Fruit fly (Drosophila melanogaster) whole organism, prepupa: ENCODE measurements around the gene RpS25.

Experiments
- Blimp-1 ChIP-seq: fragments of 200-800 bp; sonication (Bioruptor generic); optimal IDR thresholded peaks from 3 replicates; lab custom pipeline; 2017; ENCODE audit warnings: missing biosample characterization, missing genetic modification characterization, mild to moderate bottlenecking, moderate library complexity, missing genetic modification reagents
- CG10631 ChIP-seq: fragments of 200-800 bp; sonication (Bioruptor generic); optimal IDR thresholded peaks from 2 replicates; lab custom pipeline; 2016; ENCODE audit warnings: missing biosample characterization, missing genetic modification characterization
- CG11294 ChIP-seq: fragments of 200-800 bp; sonication (Bioruptor generic); IDR thresholded peaks from 2 replicates; pipeline ENCODE4 v1.3.6; 2022; ENCODE audit warnings: missing biosample characterization, missing genetic modification characterization
- CG11762 ChIP-seq: fragments of 200-800 bp; sonication (Bioruptor generic); optimal IDR thresholded peaks from 3 replicates; lab custom pipeline; 2016; ENCODE audit warnings: missing biosample characterization, missing genetic modification characterization; ENCODE audit not compliant: insufficient read depth
- CG1621 ChIP-seq: fragments of 200-800 bp; sonication (Bioruptor generic); optimal IDR thresholded peaks from 3 replicates; lab custom pipeline; 2018; ENCODE audit warnings: missing biosample characterization, mild to moderate bottlenecking, missing genetic modification characterization
- CG16779 ChIP-seq: fragments of 200-800 bp; sonication (Bioruptor generic); optimal IDR thresholded peaks from 3 replicates; lab custom pipeline; 2017; ENCODE audit warnings: missing biosample characterization, mild to moderate bottlenecking, missing genetic modification characterization
- CG3032 ChIP-seq: fragments of 200-800 bp; optimal IDR thresholded peaks from 2 replicates; lab custom pipeline; 2019; ENCODE audit warnings: missing biosample characterization, mild to moderate bottlenecking, missing genetic modification characterization, moderate library complexity
- CG31627 ChIP-seq: fragments of 200-800 bp; sonication (Bioruptor generic); optimal IDR thresholded peaks from 3 replicates; lab custom pipeline; 2016; ENCODE audit warnings: missing biosample characterization, missing genetic modification characterization
- CG32006 ChIP-seq: fragments of 200-800 bp; sonication (Bioruptor generic); optimal IDR thresholded peaks from 3 replicates; lab custom pipeline; 2017; ENCODE audit warnings: missing biosample characterization, mild to moderate bottlenecking, missing genetic modification characterization
- CG34406 ChIP-seq: fragments of 200-800 bp; sonication (Bioruptor generic); optimal IDR thresholded peaks from 3 replicates; lab custom pipeline; 2016; ENCODE audit warnings: missing biosample characterization, missing genetic modification characterization
- CG3919 ChIP-seq: fragments of 200-800 bp; sonication (Bioruptor generic); optimal IDR thresholded peaks from 3 replicates; lab custom pipeline; 2016; ENCODE audit warnings: missing biosample characterization, missing genetic modification characterization
- CG4318 ChIP-seq: fragments of 200-800 bp; sonication (Bioruptor generic); optimal IDR thresholded peaks from 3 replicates; lab custom pipeline; 2017; ENCODE audit warnings: missing biosample characterization, mild to moderate bottlenecking, missing genetic modification characterization
- CG6163 ChIP-seq: fragments of 200-800 bp; sonication (Bioruptor generic); IDR thresholded peaks from 3 replicates; pipeline ENCODE4 v1.3.6; 2022; ENCODE audit warnings: missing biosample characterization, missing genetic modification characterization
- CG6276 ChIP-seq: fragments of 200-800 bp; sonication (Bioruptor generic); optimal IDR thresholded peaks from 2 replicates; lab custom pipeline; 2017; ENCODE audit warnings: missing biosample characterization, mild to moderate bottlenecking, missing genetic modification characterization
- CG6808 ChIP-seq: fragments of 200-800 bp; sonication (Bioruptor generic); optimal IDR thresholded peaks from 3 replicates; lab custom pipeline; 2017; ENCODE audit warnings: missing biosample characterization, missing genetic modification characterization, mild to moderate bottlenecking, moderate library complexity, missing genetic modification reagents
- CG6854 ChIP-seq: fragments of 200-800 bp; sonication (Bioruptor generic); optimal IDR thresholded peaks from 2 replicates; lab custom pipeline; 2017; ENCODE audit warnings: missing biosample characterization, mild to moderate bottlenecking, missing genetic modification characterization
- CG7368 ChIP-seq: fragments of 200-800 bp; sonication (Bioruptor generic); optimal IDR thresholded peaks from 3 replicates; lab custom pipeline; 2016; ENCODE audit warnings: missing biosample characterization, missing genetic modification characterization
- CG8119 ChIP-seq: fragments of 200-800 bp; sonication (Bioruptor generic); IDR thresholded peaks from 3 replicates; pipeline ENCODE4 v1.3.6; 2022; ENCODE audit warnings: missing biosample characterization, missing genetic modification characterization
- CG8319 ChIP-seq: fragments of 200-800 bp; sonication (Bioruptor generic); optimal IDR thresholded peaks from 3 replicates; lab custom pipeline; 2016; ENCODE audit warnings: missing biosample characterization, missing genetic modification characterization
- CG8632 ChIP-seq: fragments of 200-800 bp; sonication (Bioruptor generic); optimal IDR thresholded peaks from 3 replicates; lab custom pipeline; 2016; ENCODE audit warnings: missing biosample characterization, missing genetic modification characterization
- CG9139 ChIP-seq: fragments of 200-800 bp; sonication (Bioruptor generic); optimal IDR thresholded peaks from 3 replicates; lab custom pipeline; 2017; ENCODE audit warnings: missing biosample characterization, mild to moderate bottlenecking, missing genetic modification characterization
- Eip75B ChIP-seq: fragments of 200-800 bp; sonication (Bioruptor generic); optimal IDR thresholded peaks from 3 replicates; lab custom pipeline; 2016; ENCODE audit warnings: missing biosample characterization, missing genetic modification characterization
- Eip78C ChIP-seq: fragments of 200-800 bp; sonication (Bioruptor generic); peaks from one replicate; lab custom pipeline; 2016; ENCODE audit warnings: missing biosample characterization, missing genetic modification characterization
- Eip93F ChIP-seq: fragments of 200-800 bp; sonication (Bioruptor generic); optimal IDR thresholded peaks from 2 replicates; lab custom pipeline; 2016; ENCODE audit warnings: missing biosample characterization, mild to moderate bottlenecking, missing genetic modification characterization
- Ets21C ChIP-seq: fragments of 200-800 bp; sonication (Bioruptor generic); optimal IDR thresholded peaks from 3 replicates; lab custom pipeline; 2016; ENCODE audit warnings: missing biosample characterization, missing genetic modification characterization
- Ets96B ChIP-seq: fragments of 200-800 bp; optimal IDR thresholded peaks from 2 replicates; lab custom pipeline; 2019; ENCODE audit warnings: missing biosample characterization, mild to moderate bottlenecking, missing genetic modification characterization, moderate library complexity
- Gug ChIP-seq: fragments of 200-800 bp; sonication (Bioruptor generic); IDR thresholded peaks from 2 replicates; pipeline ENCODE4 v1.3.6; 2022; ENCODE audit warnings: missing biosample characterization, missing genetic modification characterization
- Hr39 ChIP-seq: fragments of 200-800 bp; sonication (Bioruptor generic); optimal IDR thresholded peaks from 2 replicates; lab custom pipeline; 2016; ENCODE audit warnings: missing biosample characterization, missing genetic modification characterization
- Hr4 ChIP-seq: fragments of 200-800 bp; sonication (Bioruptor generic); optimal IDR thresholded peaks from 3 replicates; lab custom pipeline; 2016; ENCODE audit warnings: missing biosample characterization, missing genetic modification characterization
- Lpt ChIP-seq: fragments of 200-800 bp; sonication (Bioruptor generic); optimal IDR thresholded peaks from 3 replicates; lab custom pipeline; 2016; ENCODE audit warnings: missing biosample characterization, missing genetic modification characterization
- Met ChIP-seq: fragments of 200-800 bp; sonication (Bioruptor generic); optimal IDR thresholded peaks from 3 replicates; lab custom pipeline; 2016; ENCODE audit warnings: missing biosample characterization, missing genetic modification characterization
- OdsH ChIP-seq: fragments of 200-800 bp; sonication (Bioruptor generic); optimal IDR thresholded peaks from 3 replicates; lab custom pipeline; 2016; ENCODE audit warnings: missing biosample characterization, missing genetic modification characterization
- Smox ChIP-seq: fragments of 200-800 bp; sonication (Bioruptor generic); optimal IDR thresholded peaks from 3 replicates; lab custom pipeline; 2016; ENCODE audit warnings: missing biosample characterization, missing genetic modification characterization
- Sox102F ChIP-seq: fragments of 200-800 bp; sonication (Bioruptor generic); optimal IDR thresholded peaks from 2 replicates; lab custom pipeline; 2016; ENCODE audit warnings: missing biosample characterization, mild to moderate bottlenecking, missing genetic modification characterization
- Sox15 ChIP-seq: fragments of 200-800 bp; sonication (Bioruptor generic); optimal IDR thresholded peaks from 3 replicates; lab custom pipeline; 2016; ENCODE audit warnings: missing biosample characterization, missing genetic modification characterization
- achi ChIP-seq: fragments of 200-800 bp; sonication (Bioruptor generic); optimal IDR thresholded peaks from 3 replicates; lab custom pipeline; 2016; ENCODE audit warnings: missing biosample characterization, missing genetic modification characterization
- acj6 ChIP-seq: fragments of 200-800 bp; sonication (Bioruptor generic); optimal IDR thresholded peaks from 3 replicates; lab custom pipeline; 2016; ENCODE audit warnings: missing biosample characterization, missing genetic modification characterization
- cyc ChIP-seq: fragments of 200-800 bp; sonication (Bioruptor generic); optimal IDR thresholded peaks from 3 replicates; lab custom pipeline; 2016; ENCODE audit warnings: missing biosample characterization, missing genetic modification characterization
- dac ChIP-seq: fragments of 200-800 bp; sonication (Bioruptor generic); optimal IDR thresholded peaks from 2 replicates; lab custom pipeline; 2017; ENCODE audit warnings: missing biosample characterization, mild to moderate bottlenecking, missing genetic modification characterization
- dsx ChIP-seq: fragments of 200-800 bp; optimal IDR thresholded peaks from 3 replicates; lab custom pipeline; 2019; ENCODE audit warnings: missing biosample characterization, mild to moderate bottlenecking, missing genetic modification characterization, moderate library complexity; ENCODE audit not compliant: poor library complexity, severe bottlenecking
- eg ChIP-seq: fragments of 200-800 bp; sonication (Bioruptor generic); IDR thresholded peaks from 3 replicates; pipeline ENCODE4 v1.3.6; 2022; ENCODE audit warnings: missing biosample characterization, missing genetic modification characterization
- esn ChIP-seq: fragments of 200-800 bp; sonication (Bioruptor generic); optimal IDR thresholded peaks from 2 replicates; lab custom pipeline; 2016; ENCODE audit warnings: missing biosample characterization, mild to moderate bottlenecking, missing genetic modification characterization, moderate library complexity
- fd59A ChIP-seq: fragments of 200-800 bp; sonication (Bioruptor generic); optimal IDR thresholded peaks from 2 replicates; lab custom pipeline; 2017; ENCODE audit warnings: missing biosample characterization, mild to moderate bottlenecking, missing genetic modification characterization, missing genetic modification reagents
- fd85E ChIP-seq: fragments of 200-800 bp; sonication (Bioruptor generic); optimal IDR thresholded peaks from 3 replicates; lab custom pipeline; 2016; ENCODE audit warnings: missing biosample characterization, missing genetic modification characterization
- net ChIP-seq: fragments of 200-800 bp; sonication (Bioruptor generic); optimal IDR thresholded peaks from 3 replicates; lab custom pipeline; 2016; ENCODE audit warnings: missing biosample characterization, missing genetic modification characterization
- pdm3 ChIP-seq: fragments of 200-800 bp; sonication (Bioruptor generic); optimal IDR thresholded peaks from 3 replicates; lab custom pipeline; 2016; ENCODE audit warnings: missing biosample characterization, missing genetic modification characterization
- salr ChIP-seq, 2 experiments: fragments of 200-800 bp; sonication (Bioruptor generic); optimal IDR thresholded peaks; 3 replicates each; lab custom pipeline; 2016 to 2018; ENCODE audit warnings: missing biosample characterization in 2 of 2, missing genetic modification characterization in 2 of 2, mild to moderate bottlenecking in 1 of 2
- ss ChIP-seq, 2 experiments: fragments of 200-800 bp; sonication (Bioruptor generic); optimal IDR thresholded peaks; 2 replicates in 1 of 2; 3 replicates in 1 of 2; lab custom pipeline; 2017 to 2018; ENCODE audit warnings: mild to moderate bottlenecking in 2 of 2, missing biosample characterization in 2 of 2, missing genetic modification characterization in 2 of 2, moderate library complexity in 1 of 2
- svp ChIP-seq: fragments of 200-800 bp; sonication (Bioruptor generic); peaks from one replicate; lab custom pipeline; 2016; ENCODE audit warnings: missing biosample characterization, missing genetic modification characterization
- topi ChIP-seq: fragments of 200-800 bp; sonication (Bioruptor generic); optimal IDR thresholded peaks from 3 replicates; lab custom pipeline; 2016; ENCODE audit warnings: missing biosample characterization, missing genetic modification characterization

RpS25 gene

DNA sequence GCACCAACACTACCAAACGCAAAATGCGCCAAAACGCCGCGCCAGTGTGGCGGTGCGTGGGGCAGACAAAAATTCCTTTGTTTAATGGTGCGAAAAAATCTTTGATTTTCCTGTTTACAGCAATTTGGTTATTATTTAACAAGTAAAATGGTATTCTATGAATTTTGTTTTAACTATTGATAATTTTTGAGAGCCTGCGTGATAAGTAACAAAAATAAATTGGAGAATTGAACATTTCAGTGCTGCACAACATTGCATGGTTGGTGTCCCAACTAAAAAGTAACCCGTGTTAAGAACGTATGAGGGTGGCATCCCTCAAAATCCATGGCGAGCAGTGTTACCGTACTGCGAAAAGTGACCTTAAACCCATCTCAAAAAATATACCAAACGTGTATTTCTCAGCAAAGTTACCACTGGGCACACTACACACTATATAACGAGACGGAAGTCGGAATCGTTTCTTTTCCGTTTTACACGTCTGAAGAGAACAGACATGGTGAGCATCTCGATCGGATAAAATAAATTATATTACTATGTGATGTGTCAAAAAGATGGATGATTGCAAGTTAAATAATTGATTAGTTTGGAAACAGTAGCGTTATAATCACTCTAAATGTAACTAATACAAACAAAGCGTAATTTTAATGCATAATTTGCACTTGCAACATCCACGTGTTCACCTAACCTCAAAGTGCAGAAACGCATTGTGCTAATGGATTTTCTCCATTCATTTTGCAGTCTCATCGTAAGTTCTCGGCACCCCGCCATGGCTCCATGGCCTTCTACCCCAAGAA is 5.5 kb upstream of the RpS25 start, which contains the start of the genes CG6693 and RpL3:
Gene CG6693, minus strand, starts transcription at position 203 of the 794 bp plus-strand sequence.
Gene RpL3, plus strand, starts transcription at position 458 of the 794 bp plus-strand sequence.
- TF ChIP-seq esn (GFP tag; lab: Kevin White, UChicago) (peak; percentile 81), pdm3 (GFP tag; lab: Kevin White, UChicago) (peak; percentile 64), Sox102F (GFP tag; lab: Kevin White, UChicago) (peak; percentile 87), Ets96B (tag; lab: Kevin White, UChicago) (peak; percentile 59), CG6854 (GFP tag; lab: Kevin White, UChicago) (peak; percentile 93), salr (GFP tag; optimal IDR thresholded peaks at IDR 0.05; lab: Kevin White, UChicago) (peak in 1 of 2 experiments; percentile 50), ss (GFP tag; optimal IDR thresholded peaks at IDR 0.05; lab: Kevin White, UChicago) (peak; percentile 82 to 83), CG8119 (GFP tag; lab: Robert Waterston, UW) (peak; percentile 52; the same call in 2 of the 3 replicates), Met (peak; percentile 73), topi (GFP tag; lab: Kevin White, UChicago) (peak; percentile 78), Eip93F (no peak), Lpt (peak; percentile 11), CG7368 (peak; percentile 59), Ets21C (GFP tag; lab: Kevin White, UChicago) (peak; percentile 28), CG11294 (GFP tag; lab: Robert Waterston, UW) (no peak), CG4318 (GFP tag; lab: Kevin White, UChicago) (no peak), CG16779 (tag; lab: Kevin White, UChicago) (peak; percentile 78), CG3919 (GFP tag; lab: Kevin White, UChicago) (peak; percentile 76), CG32006 (GFP tag; lab: Kevin White, UChicago) (no peak), fd59A (GFP tag; lab: Kevin White, UChicago) (peak; percentile 23), eg (GFP tag; lab: Robert Waterston, UW) (peak; percentile 72; the same call in 2 of the 3 replicates), achi (GFP tag; lab: Kevin White, UChicago) (peak; percentile 47), CG31627 (GFP tag; lab: Kevin White, UChicago) (peak; percentile 22), dsx (peak; percentile 75), acj6 (GFP tag; lab: Kevin White, UChicago) (no peak), dac (GFP tag; lab: Kevin White, UChicago) (no peak), CG3032 (tag; lab: Kevin White, UChicago) (peak; percentile 50), Hr4 (GFP tag; lab: Kevin White, UChicago) (no peak), Sox15 (no peak), CG6163 (GFP tag; lab: Robert Waterston, UW) (peak; percentile 68), CG10631 (GFP tag; lab: Kevin White, UChicago) (no peak), CG1621 (peak; percentile 58), Hr39 (peak; percentile 34), CG8319 (GFP tag; lab: Kevin White, UChicago) (no peak), CG6276 (no peak), net (GFP tag; lab: Kevin White, UChicago) (peak; percentile 77), CG11762 (peak; percentile 51), cyc (GFP tag; lab: Kevin White, UChicago) (peak; percentile 41), Smox (GFP tag; lab: Kevin White, UChicago) (peak; percentile 63), svp (GFP tag; lab: Kevin White, UChicago) (no peak), Gug (GFP tag; lab: Robert Waterston, UW) (no peak), Blimp-1 (GFP tag; lab: Kevin White, UChicago) (peak; percentile 38), OdsH (GFP tag; lab: Kevin White, UChicago) (no peak), Eip78C (GFP tag; lab: Kevin White, UChicago) (peak; percentile 91), Eip75B (GFP tag; lab: Kevin White, UChicago) (peak; percentile 83), CG8632 (GFP tag; lab: Kevin White, UChicago) (peak; percentile 40), CG9139 (GFP tag; lab: Kevin White, UChicago) (peak; percentile 75), fd85E (GFP tag; lab: Kevin White, UChicago) (peak; percentile 53), CG6808 (GFP tag; lab: Kevin White, UChicago) (peak; percentile 67), CG34406 (GFP tag; lab: Kevin White, UChicago) (peak; percentile 52)
